Fruit fly (Drosophila melanogaster): ENCODE data around the gene CG13460.

CG13460 gene

DNA sequence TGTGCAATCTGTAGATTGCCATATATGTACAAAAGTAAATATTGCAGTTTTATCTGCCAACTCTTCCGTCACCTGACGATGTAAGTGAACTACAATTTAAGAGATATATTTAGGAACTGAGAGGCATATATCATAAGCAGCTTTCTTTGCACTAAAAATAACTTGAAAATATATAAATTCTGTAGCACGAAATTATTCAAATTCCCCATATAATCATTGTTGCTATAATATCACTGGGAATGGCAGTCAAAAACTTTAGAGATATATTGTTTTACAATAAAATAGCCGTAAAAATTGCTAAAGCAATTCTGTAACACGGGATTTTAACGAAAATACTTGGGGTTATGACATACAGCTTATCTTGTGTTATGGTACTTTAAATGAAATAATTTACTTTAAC lies 10.2 kb downstream of the CG13460 start, which contains the start of gene CG43679:
TSS of gene CG43679 (minus strand) at position 101 of the 400 bp plus-strand sequence.
- TF ChIP-seq Clk (GFP tag; optimal IDR thresholded peaks at IDR 0.05) (no peak), CG33017 (tag; optimal IDR thresholded peaks at IDR 0.05) (no peak), CG11617 (GFP tag; optimal IDR thresholded peaks at IDR 0.05) (no peak)

DNA sequence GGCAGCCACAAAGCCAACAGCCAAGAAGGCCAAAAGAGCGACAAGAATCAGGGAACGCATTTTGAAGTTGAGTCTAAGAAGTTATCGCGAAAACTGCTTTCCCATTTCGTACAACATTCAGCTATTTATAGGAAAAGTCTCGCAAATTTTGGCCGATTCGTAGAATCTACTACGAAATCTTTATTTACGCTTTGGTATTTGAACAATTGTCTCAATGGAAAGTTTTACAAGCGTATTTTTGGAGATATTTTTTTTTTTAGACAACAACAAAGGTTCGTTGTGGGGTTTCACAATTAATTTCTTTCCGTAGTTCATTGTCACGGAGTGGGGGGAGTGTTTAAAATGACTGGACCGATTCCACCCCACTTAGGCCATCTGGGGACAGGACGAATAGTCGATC lies 10.8 kb downstream of the CG13460 start, which contains the start of gene CG12310:
TSS of gene CG12310 (minus strand) at position 101 of the 400 bp plus-strand sequence.
- TF ChIP-seq CG33017 (tag; optimal IDR thresholded peaks at IDR 0.05): no peak
- TF ChIP-seq CG7101 (tag; optimal IDR thresholded peaks at IDR 0.05): no peak
- TF ChIP-seq CG11617 (GFP tag; optimal IDR thresholded peaks at IDR 0.05): no peak
- TF ChIP-seq cic (GFP tag; optimal IDR thresholded peaks at IDR 0.05): no peak
- TF ChIP-seq Mnt (GFP tag; optimal IDR thresholded peaks at IDR 0.05): no peak
- TF ChIP-seq CG5204 (GFP tag; optimal IDR thresholded peaks at IDR 0.05): no peak

DNA sequence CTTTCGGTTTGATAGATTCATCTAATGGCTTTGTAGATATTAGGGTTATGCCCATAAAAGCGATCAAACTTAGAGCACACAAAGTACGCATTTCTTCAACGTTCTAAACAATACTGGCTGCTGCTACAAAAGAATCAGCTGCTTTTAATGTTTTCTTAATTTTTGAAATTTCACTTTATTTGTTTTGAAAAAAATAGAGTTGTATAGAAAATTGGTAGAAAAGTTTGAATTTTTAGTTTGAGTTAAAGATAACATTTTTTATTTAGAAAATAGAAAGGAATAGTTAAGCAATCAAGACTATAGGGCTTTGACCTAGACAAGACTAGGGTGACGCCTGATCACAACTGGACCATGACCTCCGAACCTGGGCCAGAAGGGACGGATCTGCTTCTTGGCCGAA lies 11.4 kb downstream of the CG13460 start, which contains the start of gene CG18581:
TSS of gene CG18581 (minus strand) at position 101 of the 400 bp plus-strand sequence.
- TF ChIP-seq CG11617 (GFP tag; optimal IDR thresholded peaks at IDR 0.05) (no peak), Hr96 (GFP tag; optimal IDR thresholded peaks at IDR 0.05) (no peak), toe (GFP tag; optimal IDR thresholded peaks at IDR 0.05) (no peak), Clk (GFP tag; optimal IDR thresholded peaks at IDR 0.05) (no peak)

DNA sequence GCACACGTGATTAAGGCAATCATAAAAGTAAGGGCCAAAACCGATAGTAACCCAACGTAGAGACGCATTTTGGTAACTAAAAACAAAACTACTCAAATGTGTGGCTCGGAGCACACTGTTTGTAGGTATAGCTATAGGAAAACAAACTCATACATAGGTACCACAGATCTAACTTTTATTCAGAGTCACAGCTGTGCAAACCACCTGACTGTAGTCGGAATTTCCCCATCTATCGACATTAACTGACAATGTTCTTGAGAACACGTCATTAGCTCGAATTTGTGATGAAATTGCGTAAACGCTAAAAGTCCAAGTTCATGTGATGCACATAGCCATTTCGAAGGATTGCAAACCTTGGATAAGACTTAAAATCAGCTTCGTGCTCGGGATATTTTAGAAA lies 12.1 kb downstream of the CG13460 start, which contains the start of gene CG43678:
TSS of gene CG43678 (minus strand) at position 101 of the 400 bp plus-strand sequence.
- no peak for TF ChIP-seq CG12768 (GFP tag; optimal IDR thresholded peaks at IDR 0.05)
- TF ChIP-seq toe (GFP tag; optimal IDR thresholded peaks at IDR 0.05): no peak
- TF ChIP-seq CG33017 (tag; optimal IDR thresholded peaks at IDR 0.05): no peak
- no peak for TF ChIP-seq CG7101 (tag; optimal IDR thresholded peaks at IDR 0.05)
- TF ChIP-seq cnc (optimal IDR thresholded peaks at IDR 0.05): no peak
- TF ChIP-seq bab1 (GFP tag; optimal IDR thresholded peaks at IDR 0.05): no peak
- no peak for TF ChIP-seq Clk (GFP tag; optimal IDR thresholded peaks at IDR 0.05)
- TF ChIP-seq tj (GFP tag; optimal IDR thresholded peaks at IDR 0.05): no peak
- TF ChIP-seq Hr96 (GFP tag; optimal IDR thresholded peaks at IDR 0.05): no peak

DNA sequence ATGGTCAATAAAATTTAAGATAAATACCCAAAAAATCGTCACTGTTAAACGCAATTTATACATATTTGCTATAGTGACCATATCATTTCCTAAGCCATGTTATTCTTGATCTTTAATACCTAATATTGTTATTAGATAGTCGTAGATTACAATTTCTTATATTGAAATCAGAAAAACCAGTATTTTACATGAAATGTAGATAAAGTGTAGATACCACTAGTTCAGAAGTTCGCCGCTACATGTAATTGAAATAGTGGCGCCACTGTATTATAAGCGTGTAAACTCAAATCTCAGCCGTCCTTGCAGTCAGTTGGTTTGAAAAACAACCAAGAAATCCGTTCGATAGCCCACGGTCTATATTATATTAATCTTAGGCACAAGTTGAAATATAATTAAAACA lies 13.4 kb downstream of the CG13460 start:
- no peak for TF ChIP-seq ovo (GFP tag; optimal IDR thresholded peaks at IDR 0.05)
- TF ChIP-seq CG14711 (tag; optimal IDR thresholded peaks at IDR 0.05): no peak
- TF ChIP-seq CG1620 (GFP tag; optimal IDR thresholded peaks at IDR 0.05): no peak
- no peak for TF ChIP-seq tj (GFP tag; optimal IDR thresholded peaks at IDR 0.05)
- no peak for TF ChIP-seq Hr96 (GFP tag; optimal IDR thresholded peaks at IDR 0.05)
- no peak for TF ChIP-seq CG12768 (GFP tag; optimal IDR thresholded peaks at IDR 0.05)
- TF ChIP-seq CG5204 (GFP tag; optimal IDR thresholded peaks at IDR 0.05): no peak

DNA sequence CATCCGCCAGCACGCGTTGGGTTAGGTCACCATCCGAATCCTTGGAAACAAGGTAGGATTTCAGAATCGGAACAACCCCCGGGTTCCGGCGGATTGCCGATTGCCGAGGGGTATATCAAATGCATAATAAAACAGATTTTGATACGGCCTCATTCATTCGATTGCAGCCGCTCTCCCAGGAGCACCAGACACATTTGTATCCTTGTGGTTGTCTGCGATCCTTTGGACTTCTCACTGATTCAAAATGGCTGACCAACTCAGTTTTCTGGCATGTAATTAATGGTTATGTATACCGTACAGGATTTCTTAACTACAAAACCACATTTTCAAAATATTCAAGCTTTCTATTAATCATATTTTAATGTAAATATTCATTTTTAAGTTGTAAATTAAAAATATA lies 13.9 kb downstream of the CG13460 start:
- TF ChIP-seq tj (GFP tag; optimal IDR thresholded peaks at IDR 0.05) (no peak), CG5204 (GFP tag; optimal IDR thresholded peaks at IDR 0.05) (no peak), CG1620 (GFP tag; optimal IDR thresholded peaks at IDR 0.05) (no peak), toe (GFP tag; optimal IDR thresholded peaks at IDR 0.05) (no peak), CG11617 (GFP tag; optimal IDR thresholded peaks at IDR 0.05) (no peak), Hr96 (GFP tag; optimal IDR thresholded peaks at IDR 0.05) (no peak), Crg-1 (GFP tag; optimal IDR thresholded peaks at IDR 0.05) (no peak), CG7045 (GFP tag; optimal IDR thresholded peaks at IDR 0.05) (no peak), ovo (GFP tag; optimal IDR thresholded peaks at IDR 0.05) (no peak), kay (GFP tag; ENCODE audit: borderline replicate concordance) (no peak), CG14711 (tag; optimal IDR thresholded peaks at IDR 0.05) (no peak), cic (GFP tag; optimal IDR thresholded peaks at IDR 0.05) (no peak), Clk (GFP tag; optimal IDR thresholded peaks at IDR 0.05) (no peak), cnc (optimal IDR thresholded peaks at IDR 0.05) (no peak), bab1 (GFP tag; optimal IDR thresholded peaks at IDR 0.05) (no peak), CG7101 (tag; optimal IDR thresholded peaks at IDR 0.05) (no peak), Mnt (GFP tag; optimal IDR thresholded peaks at IDR 0.05) (no peak), CG33017 (tag; optimal IDR thresholded peaks at IDR 0.05) (no peak), pad (GFP tag; optimal IDR thresholded peaks at IDR 0.05) (no peak)

DNA sequence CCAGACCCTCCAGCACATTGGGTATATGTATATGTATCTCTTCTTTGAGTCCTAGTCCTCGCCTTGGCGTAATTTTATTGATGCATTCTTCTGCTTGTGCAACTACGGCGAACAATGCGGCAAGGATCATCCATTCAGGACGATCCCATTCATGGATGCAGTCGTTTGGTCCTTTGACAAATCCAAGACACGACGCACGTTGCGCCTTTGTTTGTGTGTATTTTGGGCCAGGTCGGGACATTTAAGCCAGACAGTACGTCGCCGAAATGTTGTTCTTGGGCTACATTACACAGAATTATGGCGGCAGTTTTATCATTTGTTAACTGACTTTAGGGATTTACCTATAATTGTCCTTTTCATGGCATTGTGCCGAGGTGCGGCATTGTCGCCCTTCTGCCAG lies 16.4 kb downstream of the CG13460 start:
- no peak for TF ChIP-seq CG12768 (GFP tag; optimal IDR thresholded peaks at IDR 0.05)
- TF ChIP-seq Clk (GFP tag; optimal IDR thresholded peaks at IDR 0.05): no peak
- TF ChIP-seq CG5204 (GFP tag; optimal IDR thresholded peaks at IDR 0.05): no peak
- no peak for TF ChIP-seq kay (GFP tag; ENCODE audit: borderline replicate concordance)
- TF ChIP-seq CG33017 (tag; optimal IDR thresholded peaks at IDR 0.05): no peak
- no peak for TF ChIP-seq CG11617 (GFP tag; optimal IDR thresholded peaks at IDR 0.05)
- TF ChIP-seq cic (GFP tag; optimal IDR thresholded peaks at IDR 0.05): no peak
- no peak for TF ChIP-seq pad (GFP tag; optimal IDR thresholded peaks at IDR 0.05)
- TF ChIP-seq Crg-1 (GFP tag; optimal IDR thresholded peaks at IDR 0.05): no peak
- no peak for TF ChIP-seq CG7101 (tag; optimal IDR thresholded peaks at IDR 0.05)
- no peak for TF ChIP-seq Mnt (GFP tag; optimal IDR thresholded peaks at IDR 0.05)
- TF ChIP-seq ovo (GFP tag; optimal IDR thresholded peaks at IDR 0.05): no peak
- no peak for TF ChIP-seq CG7045 (GFP tag; optimal IDR thresholded peaks at IDR 0.05)
- TF ChIP-seq cnc (optimal IDR thresholded peaks at IDR 0.05): no peak
- TF ChIP-seq toe (GFP tag; optimal IDR thresholded peaks at IDR 0.05): no peak
- no peak for TF ChIP-seq bab1 (GFP tag; optimal IDR thresholded peaks at IDR 0.05)
- TF ChIP-seq Hr96 (GFP tag; optimal IDR thresholded peaks at IDR 0.05): no peak
- TF ChIP-seq CG14711 (tag; optimal IDR thresholded peaks at IDR 0.05): no peak
- no peak for TF ChIP-seq CG1620 (GFP tag; optimal IDR thresholded peaks at IDR 0.05)
- no peak for TF ChIP-seq tj (GFP tag; optimal IDR thresholded peaks at IDR 0.05)

Data from whole organism, adult.